Worm (Caenorhabditis elegans): ENCODE data around the gene dmsr-13.

DNA sequence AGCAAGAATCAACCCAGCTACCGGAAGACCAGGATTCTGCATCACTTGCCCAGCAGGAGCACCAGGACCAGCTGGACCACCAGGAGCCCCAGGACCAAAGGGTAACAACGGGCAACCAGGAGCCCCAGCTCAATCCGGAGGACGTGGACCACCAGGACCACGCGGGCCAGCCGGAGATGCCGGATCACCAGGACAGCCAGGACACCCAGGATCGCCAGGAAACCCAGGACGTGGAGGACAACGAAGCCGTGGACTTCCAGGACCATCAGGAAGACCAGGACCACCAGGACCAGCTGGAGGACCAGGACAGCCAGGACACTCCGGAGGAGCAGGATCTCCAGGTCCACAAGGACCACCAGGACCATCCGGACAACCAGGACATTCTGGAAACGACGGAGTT is 11.8 kb upstream of the dmsr-13 start:
- TF ChIP-seq aptf-3 (GFP tag; IDR thresholded peaks at IDR 0.05) (no peak), F49E8.2 (tag; optimal IDR thresholded peaks at IDR 0.05; ENCODE audit: insufficient read depth) (no peak), unc-62 (GFP tag; optimal IDR thresholded peaks at IDR 0.05) (no peak), lin-35 (GFP tag; optimal IDR thresholded peaks at IDR 0.05) (no peak)
